Fruit fly (Drosophila melanogaster): Measurements from ENCODE around the gene pigs.

The pigs gene

DNA sequence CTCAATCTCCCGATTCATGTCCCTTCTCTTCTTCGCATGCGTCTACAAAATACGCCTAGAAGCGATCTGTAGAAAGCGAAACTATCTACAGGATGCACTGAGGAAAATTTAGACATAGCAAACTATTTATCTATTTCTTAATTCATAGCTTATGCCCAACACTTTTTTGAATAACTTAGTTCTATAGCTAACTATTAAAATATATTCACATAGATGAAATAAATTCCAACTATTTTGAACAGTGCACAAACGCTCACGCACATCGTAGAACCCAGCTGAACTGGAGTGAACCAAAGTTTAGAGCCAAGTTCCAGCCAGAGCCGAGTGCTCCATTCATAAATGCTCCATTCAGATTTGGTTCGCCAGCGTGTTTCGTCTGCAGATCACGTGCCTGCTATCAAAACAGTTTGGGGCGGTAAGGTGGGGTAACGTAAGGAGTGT is 21.7 kb downstream of the pigs start (continued):
- TF ChIP-seq Eip75B (GFP tag; optimal IDR thresholded peaks at IDR 0.05): peak; percentile 74
- TF ChIP-seq CG11902 (GFP tag; optimal IDR thresholded peaks at IDR 0.05): no peak
- TF ChIP-seq achi (GFP tag; optimal IDR thresholded peaks at IDR 0.05): peak; percentile 57
- TF ChIP-seq Sox102F (GFP tag; optimal IDR thresholded peaks at IDR 0.05): no peak
- TF ChIP-seq Ets96B (tag; optimal IDR thresholded peaks at IDR 0.05): peak; percentile 74
- no peak for TF ChIP-seq Sox15 (GFP tag; optimal IDR thresholded peaks at IDR 0.05)
- TF ChIP-seq CG10631 (GFP tag; optimal IDR thresholded peaks at IDR 0.05): peak; percentile 72
- TF ChIP-seq Gug (GFP tag; IDR thresholded peaks at IDR 0.05): peak; percentile 76

DNA sequence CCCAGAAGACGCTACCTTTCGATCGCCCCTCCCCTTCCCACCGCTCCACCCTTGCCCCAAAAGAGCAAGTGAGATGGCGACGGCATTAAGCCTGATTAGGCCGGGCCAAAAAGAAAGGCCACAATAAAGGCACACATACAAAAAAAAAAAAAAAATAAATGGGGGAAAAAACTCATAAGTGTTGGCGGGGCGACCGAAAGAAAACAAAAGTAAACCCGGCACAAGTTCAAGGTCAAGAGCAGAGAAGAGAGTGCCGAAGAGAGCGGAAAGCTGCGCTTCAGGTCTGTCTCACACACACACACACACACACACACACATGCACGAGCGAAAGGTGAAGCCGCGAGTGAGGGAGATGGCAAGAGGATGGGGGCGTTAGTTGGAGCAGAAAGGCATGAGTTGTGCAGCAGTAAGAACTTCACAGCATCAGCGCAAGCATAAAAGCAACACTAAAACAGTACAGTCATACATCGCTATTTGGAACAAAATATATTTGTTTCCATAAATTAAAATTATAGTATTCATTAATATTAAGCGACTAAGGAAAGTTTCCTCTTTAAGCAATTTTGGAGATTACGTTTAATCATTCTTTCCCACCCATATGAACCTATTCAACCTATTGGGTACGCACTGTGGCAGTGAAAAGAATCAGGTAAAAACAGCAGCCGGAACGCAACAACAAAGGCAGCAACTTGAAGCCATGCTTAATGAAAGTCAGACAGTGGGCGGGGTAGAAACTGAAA is 24.3 kb downstream of the pigs start:
- peak; percentile 93 for TF ChIP-seq Blimp-1 (GFP tag; optimal IDR thresholded peaks at IDR 0.05)
- TF ChIP-seq Met (GFP tag; optimal IDR thresholded peaks at IDR 0.05): peak; percentile 74
- no peak for TF ChIP-seq CG7368 (GFP tag; optimal IDR thresholded peaks at IDR 0.05)
- TF ChIP-seq CG11902 (GFP tag; optimal IDR thresholded peaks at IDR 0.05): peak; percentile 17
- TF ChIP-seq CG6854 (GFP tag; optimal IDR thresholded peaks at IDR 0.05): no peak
- TF ChIP-seq Sox15 (GFP tag; optimal IDR thresholded peaks at IDR 0.05): peak; percentile 1
- TF ChIP-seq CG3919 (GFP tag; optimal IDR thresholded peaks at IDR 0.05): peak; percentile 72
- TF ChIP-seq CG34406 (GFP tag; optimal IDR thresholded peaks at IDR 0.05): peak; percentile 7
- TF ChIP-seq Eip75B (GFP tag; optimal IDR thresholded peaks at IDR 0.05): peak; percentile 36
- TF ChIP-seq CG6276 (GFP tag; optimal IDR thresholded peaks at IDR 0.05): peak; percentile 15
- TF ChIP-seq topi (GFP tag; optimal IDR thresholded peaks at IDR 0.05): peak; percentile 54
- TF ChIP-seq dsx (GFP tag; optimal IDR thresholded peaks at IDR 0.05; ENCODE audit: poor library complexity, severe bottlenecking): peak; percentile 80
- TF ChIP-seq CG10669 (GFP tag; optimal IDR thresholded peaks at IDR 0.05): peak; percentile 44
- no peak for TF ChIP-seq CG9139 (GFP tag; optimal IDR thresholded peaks at IDR 0.05)
- peak; percentile 46 for TF ChIP-seq CG31627 (GFP tag; optimal IDR thresholded peaks at IDR 0.05)
- TF ChIP-seq eg (GFP tag; IDR thresholded peaks at IDR 0.05): peak; percentile 69; the same call in 2 of the 3 replicates
- peak; percentile 22 for TF ChIP-seq spab (GFP tag; optimal IDR thresholded peaks at IDR 0.05)
- TF ChIP-seq CG1621 (tag; optimal IDR thresholded peaks at IDR 0.05): peak; percentile 29
- TF ChIP-seq Hr4 (GFP tag; optimal IDR thresholded peaks at IDR 0.05): peak; percentile 10
- peak; percentile 56 for TF ChIP-seq lz (GFP tag; optimal IDR thresholded peaks at IDR 0.05)
- 0 out of 2 replicates have a peak, but pooled peaks have one; percentile 37 for TF ChIP-seq CG11294 (GFP tag; IDR thresholded peaks at IDR 0.05)
- TF ChIP-seq CG10631 (GFP tag; optimal IDR thresholded peaks at IDR 0.05): peak; percentile 72
- no peak for TF ChIP-seq CG8319 (GFP tag; optimal IDR thresholded peaks at IDR 0.05)
- TF ChIP-seq CG4318 (GFP tag; optimal IDR thresholded peaks at IDR 0.05): no peak
- TF ChIP-seq Ets21C (GFP tag; optimal IDR thresholded peaks at IDR 0.05): peak; percentile 38
- no peak for TF ChIP-seq Hr38 (GFP tag; optimal IDR thresholded peaks at IDR 0.05)
- TF ChIP-seq CG15336 (GFP tag; IDR thresholded peaks at IDR 0.05): peak; percentile 68
- TF ChIP-seq fd85E (GFP tag; optimal IDR thresholded peaks at IDR 0.05): no peak
- peak; percentile 55 for TF ChIP-seq OdsH (GFP tag; optimal IDR thresholded peaks at IDR 0.05)
- peak; percentile 47 for TF ChIP-seq Hr39 (GFP tag; optimal IDR thresholded peaks at IDR 0.05)
- TF ChIP-seq Eip78C (GFP tag): peak; percentile 92
- peak; percentile 75 for TF ChIP-seq esn (GFP tag; optimal IDR thresholded peaks at IDR 0.05)
- TF ChIP-seq Smox (GFP tag; optimal IDR thresholded peaks at IDR 0.05): peak; percentile 67
- peak; percentile 46 for TF ChIP-seq Sox102F (GFP tag; optimal IDR thresholded peaks at IDR 0.05)
- no peak for TF ChIP-seq CG16779 (tag; optimal IDR thresholded peaks at IDR 0.05)
- peak; percentile 46 for TF ChIP-seq cyc (GFP tag; optimal IDR thresholded peaks at IDR 0.05)
- peak; percentile 12 for TF ChIP-seq fd59A (GFP tag; optimal IDR thresholded peaks at IDR 0.05)
- TF ChIP-seq acj6 (GFP tag; optimal IDR thresholded peaks at IDR 0.05): peak; percentile 70
- peak; percentile 63 for TF ChIP-seq Ets96B (tag; optimal IDR thresholded peaks at IDR 0.05)
- peak; percentile 87 for TF ChIP-seq svp (GFP tag)
- peak; percentile 68 for TF ChIP-seq achi (GFP tag; optimal IDR thresholded peaks at IDR 0.05)
- peak; percentile 56 for TF ChIP-seq CG32006 (GFP tag; optimal IDR thresholded peaks at IDR 0.05)
- TF ChIP-seq CG8119 (GFP tag; IDR thresholded peaks at IDR 0.05): peak; percentile 57; the same call in 2 of the 3 replicates
- TF ChIP-seq pdm3 (GFP tag; optimal IDR thresholded peaks at IDR 0.05): peak; percentile 59
- TF ChIP-seq Lpt (GFP tag; optimal IDR thresholded peaks at IDR 0.05): peak; percentile 30
- TF ChIP-seq CG3032 (tag; optimal IDR thresholded peaks at IDR 0.05): peak; percentile 73
- no peak for TF ChIP-seq dac (GFP tag; optimal IDR thresholded peaks at IDR 0.05)

Measured in whole organism, prepupa.